Fruit fly (Drosophila melanogaster) whole organism, wandering third instar larva: ENCODE data around the gene Cyp9f2.

Experiments
- CG32264 ChIP-seq: fragments of 200-800 bp; sonication (Bioruptor generic); optimal IDR thresholded peaks from 2 replicates; lab custom pipeline; 2016; ENCODE audit warnings: missing biosample characterization, missing genetic modification characterization
- CG9705 ChIP-seq: fragments of 200-800 bp; sonication (Bioruptor generic); optimal IDR thresholded peaks from 2 replicates; lab custom pipeline; 2018; ENCODE audit warnings: missing biosample characterization, mild to moderate bottlenecking, missing genetic modification characterization
- CrebA ChIP-seq: fragments of 200-800 bp; sonication (Bioruptor generic); optimal IDR thresholded peaks from 2 replicates; lab custom pipeline; 2016; ENCODE audit warnings: missing biosample characterization, mild to moderate bottlenecking, missing genetic modification characterization, borderline replicate concordance
- Dfd ChIP-seq: fragments of >200 bp; optimal IDR thresholded peaks from 2 replicates; lab custom pipeline; 2017; ENCODE audit warnings: missing biosample characterization, missing genetic modification characterization
- Dif ChIP-seq: fragments of 200-275, 200-300 bp; sonication (Bioruptor generic); optimal IDR thresholded peaks from 2 replicates; lab custom pipeline; 2018; ENCODE audit warnings: missing biosample characterization, missing genetic modification characterization; ENCODE audit not compliant: partially characterized antibody
- GATAd ChIP-seq: sonication (Bioruptor generic); optimal IDR thresholded peaks from 2 replicates; lab custom pipeline; 2016; ENCODE audit warnings: missing biosample characterization, missing genetic modification characterization
- HLH106 ChIP-seq: fragments of 200-800 bp; optimal IDR thresholded peaks from 3 replicates; lab custom pipeline; 2019; ENCODE audit warnings: missing biosample characterization, mild to moderate bottlenecking, missing genetic modification characterization, moderate library complexity
- Hnf4 ChIP-seq: fragments of 200-800 bp; sonication (Bioruptor generic); optimal IDR thresholded peaks from 2 replicates; lab custom pipeline; 2016; ENCODE audit warnings: missing biosample characterization, mild to moderate bottlenecking, missing genetic modification characterization
- Hr83 ChIP-seq: fragments of 200-300 bp; sonication (Bioruptor generic); optimal IDR thresholded peaks from 2 replicates; lab custom pipeline; 2016; ENCODE audit warnings: missing biosample characterization, mild to moderate bottlenecking, missing genetic modification characterization, moderate library complexity; ENCODE audit not compliant: poor library complexity, severe bottlenecking
- Jra ChIP-seq: sonication (Bioruptor generic); optimal IDR thresholded peaks from 2 replicates; lab custom pipeline; 2016; ENCODE audit warnings: missing biosample characterization, missing genetic modification characterization
- Myc ChIP-seq: fragments of >200 bp; optimal IDR thresholded peaks from 2 replicates; lab custom pipeline; 2017
- N ChIP-seq: fragments of >200 bp; optimal IDR thresholded peaks from 2 replicates; lab custom pipeline; 2018; ENCODE audit warnings: missing biosample characterization, missing external identifiers, missing genetic modification characterization
- OdsH ChIP-seq: fragments of 200-800 bp; sonication (Bioruptor generic); optimal IDR thresholded peaks from 2 replicates; lab custom pipeline; 2016; ENCODE audit warnings: missing biosample characterization, mild to moderate bottlenecking, missing genetic modification characterization
- Rel ChIP-seq, 2 experiments: fragments of 200-800 bp; sonication (Bioruptor generic) in 1 of 2; optimal IDR thresholded peaks; 2 replicates in 1 of 2; 3 replicates in 1 of 2; lab custom pipeline; 2016 to 2019; ENCODE audit warnings: mild to moderate bottlenecking in 2 of 2, missing biosample characterization in 2 of 2, missing genetic modification characterization in 2 of 2, moderate library complexity in 1 of 2
- Sp1 ChIP-seq: fragments of 200-800 bp; sonication (Bioruptor generic); optimal IDR thresholded peaks from 3 replicates; lab custom pipeline; 2019; ENCODE audit warnings: missing biosample characterization, mild to moderate bottlenecking, missing genetic modification characterization, moderate library complexity
- Vsx2 ChIP-seq: fragments of 200-300, 225-300 bp; sonication (Bioruptor generic); optimal IDR thresholded peaks from 2 replicates; lab custom pipeline; 2018; ENCODE audit warnings: missing biosample characterization, missing genetic modification characterization; ENCODE audit not compliant: partially characterized antibody
- dsf ChIP-seq: sonication (Bioruptor generic); optimal IDR thresholded peaks from 2 replicates; lab custom pipeline; 2016; ENCODE audit warnings: missing biosample characterization, missing genetic modification characterization, borderline replicate concordance
- ey ChIP-seq: fragments of 200-800 bp; sonication (Bioruptor generic); optimal IDR thresholded peaks from 2 replicates; lab custom pipeline; 2016; ENCODE audit warnings: missing biosample characterization, missing genetic modification characterization
- foxo ChIP-seq, 2 experiments: fragments of 200-800 bp; sonication (Bioruptor generic); optimal IDR thresholded peaks; 2 replicates in 1 of 2; 3 replicates in 1 of 2; lab custom pipeline; 2016 to 2017; ENCODE audit warnings: missing biosample characterization in 2 of 2, missing genetic modification characterization in 2 of 2
- h ChIP-seq: fragments of 200-800 bp; sonication (Bioruptor generic); optimal IDR thresholded peaks from 3 replicates; lab custom pipeline; 2016; ENCODE audit warnings: missing biosample characterization, mild to moderate bottlenecking, missing genetic modification characterization
- lola ChIP-seq: fragments of >200 bp; optimal IDR thresholded peaks from 2 replicates; lab custom pipeline; 2017; ENCODE audit warnings: missing biosample characterization, missing genetic modification characterization
- pan ChIP-seq: fragments of >200 bp; optimal IDR thresholded peaks from 2 replicates; lab custom pipeline; 2017
- psq ChIP-seq: fragments of 200-800 bp; sonication (Bioruptor generic); optimal IDR thresholded peaks from 3 replicates; lab custom pipeline; 2017; ENCODE audit warnings: missing biosample characterization, mild to moderate bottlenecking, missing genetic modification characterization, moderate library complexity
- rgr ChIP-seq: fragments of 200-800 bp; sonication (Bioruptor generic); optimal IDR thresholded peaks from 3 replicates; lab custom pipeline; 2016; ENCODE audit warnings: missing biosample characterization, mild to moderate bottlenecking, missing genetic modification characterization

Gene Cyp9f2

dm6 chr3R:12431030-12431489 lies 25.2 kb upstream of the Cyp9f2 start, which contains the start of gene Prosalpha2:
TSS of gene Prosalpha2 (plus strand) at chr3R:12431321.
- TF ChIP-seq Myc (lab: Kevin White, UChicago) (peak; percentile 38), Rel (GFP tag; optimal IDR thresholded peaks at IDR 0.05; lab: Kevin White, UChicago) (no peak), Rel (tag; optimal IDR thresholded peaks at IDR 0.05; lab: Kevin White, UChicago) (peak; percentile 99), HLH106 (tag; lab: Kevin White, UChicago) (peak; percentile 11), lola (GFP tag; lab: Kevin White, UChicago) (no peak), rgr (GFP tag; lab: Kevin White, UChicago) (peak; percentile 29), psq (GFP tag; lab: Kevin White, UChicago) (peak; percentile 12), Sp1 (GFP tag; lab: Kevin White, UChicago) (peak; percentile 9), Dfd (GFP tag; lab: Kevin White, UChicago) (no peak), OdsH (GFP tag; lab: Kevin White, UChicago) (no peak), ey (GFP tag; lab: Kevin White, UChicago) (peak; percentile 28), Hnf4 (GFP tag; lab: Kevin White, UChicago) (no peak), Vsx2 (GFP tag; lab: Kevin White, UChicago) (no peak), foxo (GFP tag; optimal IDR thresholded peaks at IDR 0.05; lab: Kevin White, UChicago) (peak in 1 of 2 experiments; percentile 48)
- TF ChIP-seq, all 38 proteins: peak for 8

- no peak for TF ChIP-seq Rel (GFP tag; optimal IDR thresholded peaks at IDR 0.05; lab: Kevin White, UChicago)
- peak; percentile 66 for TF ChIP-seq Rel (tag; optimal IDR thresholded peaks at IDR 0.05; lab: Kevin White, UChicago)
- no peak for TF ChIP-seq Myc (lab: Kevin White, UChicago)
Observed at dm6 chr3R:12429120-12429610, 23.3 kb upstream of the Cyp9f2 start, which contains the start of the genes CG5641 and CG5245. TSS of gene CG5641 (minus strand) at chr3R:12429282. TSS of gene CG5245 (plus strand) at chr3R:12429560.

- TF ChIP-seq OdsH (GFP tag; lab: Kevin White, UChicago) (no peak), CG32264 (GFP tag; lab: Kevin White, UChicago) (no peak), GATAd (GFP tag; lab: Kevin White, UChicago) (no peak), dsf (GFP tag; lab: Kevin White, UChicago) (no peak), rgr (GFP tag; lab: Kevin White, UChicago) (no peak), lola (GFP tag; lab: Kevin White, UChicago) (no peak), Sp1 (GFP tag; lab: Kevin White, UChicago) (no peak), CrebA (GFP tag; lab: Kevin White, UChicago) (no peak)
Observed at dm6 chr3R:12426310-12426653, 20.5 kb upstream of the Cyp9f2 start, which contains the start of gene NANS. TSS of gene NANS (plus strand) at chr3R:12426578.

- TF ChIP-seq N: no peak
- peak; percentile 6 for TF ChIP-seq psq (GFP tag; lab: Kevin White, UChicago)
- peak; percentile 24 for TF ChIP-seq HLH106 (tag; lab: Kevin White, UChicago)
- peak; percentile 4 for TF ChIP-seq ey (GFP tag; lab: Kevin White, UChicago)
- peak; percentile 38 for TF ChIP-seq CG9705 (GFP tag; lab: Kevin White, UChicago)
- TF ChIP-seq Rel (GFP tag; optimal IDR thresholded peaks at IDR 0.05; lab: Kevin White, UChicago): no peak
- peak; percentile 28 for TF ChIP-seq Rel (tag; optimal IDR thresholded peaks at IDR 0.05; lab: Kevin White, UChicago)
- no peak for TF ChIP-seq Hnf4 (GFP tag; lab: Kevin White, UChicago)
- TF ChIP-seq Myc (lab: Kevin White, UChicago): peak; percentile 83
- TF ChIP-seq Sp1 (GFP tag; lab: Kevin White, UChicago): peak; percentile 38
- TF ChIP-seq pan (lab: Kevin White, UChicago): no peak
Observed at dm6 chr3R:12425510-12426309, 19.9 kb upstream of the Cyp9f2 start, which contains the start of gene Pp1-87B. TSS of gene Pp1-87B (minus strand) at chr3R:12425917.

DNA sequence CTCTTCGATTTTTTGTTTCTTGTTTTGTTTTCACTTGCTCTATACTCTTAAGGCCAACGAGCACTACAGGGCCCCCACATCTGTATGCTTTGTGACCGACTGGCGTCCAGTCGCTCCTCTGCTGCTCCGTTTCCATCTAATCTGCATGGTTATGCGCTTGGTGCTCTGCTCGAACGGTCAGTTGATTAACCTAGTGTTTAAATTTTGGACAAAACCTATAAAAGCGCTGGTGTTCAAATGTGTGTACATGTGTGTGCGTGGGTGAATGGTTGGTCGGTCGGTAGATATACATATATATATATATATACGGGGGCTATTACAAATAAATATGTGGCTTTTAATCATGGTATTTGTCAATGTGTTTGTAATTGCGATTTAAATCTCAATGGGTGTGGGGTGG lies 18.2 kb upstream of the Cyp9f2 start:
- TF ChIP-seq Dif (GFP tag; lab: Kevin White, UChicago): no peak
- no peak for TF ChIP-seq Jra (GFP tag; lab: Kevin White, UChicago)
- TF ChIP-seq GATAd (GFP tag; lab: Kevin White, UChicago): no peak
- peak; percentile 97 for TF ChIP-seq rgr (GFP tag; lab: Kevin White, UChicago)

DNA sequence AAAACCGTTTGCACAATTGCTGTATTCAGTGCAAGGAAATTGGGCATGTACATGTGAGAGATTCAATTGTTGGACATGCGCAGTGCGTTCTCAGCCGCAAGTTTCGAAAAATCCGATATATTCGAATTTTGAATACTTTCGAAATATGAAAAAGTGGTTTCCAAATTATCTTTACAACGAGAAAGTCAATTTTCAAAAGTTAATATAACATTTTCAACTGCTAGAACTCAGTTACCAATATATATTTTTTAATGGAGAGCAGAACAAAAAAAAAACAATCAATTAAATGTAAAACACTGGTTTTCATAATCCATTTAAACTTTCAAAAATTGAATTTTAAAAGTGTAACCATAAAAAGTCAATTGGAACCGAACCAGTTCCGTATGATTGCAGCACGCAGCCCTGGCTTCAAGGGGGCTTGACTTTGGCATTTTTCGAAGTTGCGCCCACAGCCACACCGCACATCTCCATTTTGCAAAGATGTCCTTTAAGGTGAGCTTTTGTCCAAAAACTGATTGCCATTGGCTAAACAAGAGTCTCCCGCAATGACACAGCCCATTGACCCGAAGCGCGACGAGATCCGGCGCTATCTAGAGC lies 16.6 kb upstream of the Cyp9f2 start, which contains the start of the genes Scgbeta and CG17202:
Scgbeta (minus strand) TSS at position 51 of the 597 bp plus-strand sequence.
CG17202 (plus strand) TSS at position 390 of the 597 bp plus-strand sequence.
- TF ChIP-seq h (no peak), Hr83 (GFP tag; lab: Kevin White, UChicago) (peak; percentile 56)
